Fruit fly (Drosophila melanogaster) whole organism, embryonic: ENCODE data around the gene Appl.

Experiments
- Antp ChIP-seq: fragments of 200-800 bp; sonication (Bioruptor generic); optimal IDR thresholded peaks from 3 replicates; lab custom pipeline; 2016; ENCODE audit warnings: missing biosample characterization, missing genetic modification characterization
- Asciz ChIP-seq: fragments of 200-800 bp; sonication (Bioruptor generic); optimal IDR thresholded peaks from 2 replicates; lab custom pipeline; 2017; ENCODE audit warnings: missing biosample characterization, mild to moderate bottlenecking, missing genetic modification characterization, missing genetic modification reagents
- B-H1 ChIP-seq: fragments of 200-800 bp; sonication (Bioruptor generic); IDR thresholded peaks from 3 replicates; pipeline ENCODE4 v1.3.6; 2022; ENCODE audit warnings: missing biosample characterization, missing genetic modification characterization
- CG10543 ChIP-seq: fragments of 200-800 bp; sonication (Bioruptor generic); optimal IDR thresholded peaks from 3 replicates; lab custom pipeline; 2017; ENCODE audit warnings: missing biosample characterization, mild to moderate bottlenecking, missing genetic modification characterization, moderate library complexity
- CG12071 ChIP-seq: fragments of 200-800 bp; sonication (Bioruptor generic); optimal IDR thresholded peaks from 3 replicates; lab custom pipeline; 2018; ENCODE audit warnings: missing biosample characterization, mild to moderate bottlenecking, missing genetic modification characterization
- CG12104 ChIP-seq: fragments of 200-800 bp; sonication (Bioruptor generic); optimal IDR thresholded peaks from 3 replicates; lab custom pipeline; 2016; ENCODE audit warnings: missing biosample characterization, missing genetic modification characterization
- CG12219 ChIP-seq: fragments of 200-800 bp; sonication (Bioruptor generic); optimal IDR thresholded peaks from 3 replicates; lab custom pipeline; 2018; ENCODE audit warnings: missing biosample characterization, mild to moderate bottlenecking, missing genetic modification characterization
- CG13894 ChIP-seq: fragments of 200-800 bp; sonication (Bioruptor generic); optimal IDR thresholded peaks from 3 replicates; lab custom pipeline; 2018; ENCODE audit warnings: missing biosample characterization, mild to moderate bottlenecking, missing genetic modification characterization, moderate library complexity
- CG14710 ChIP-seq: fragments of 200-800 bp; sonication (Bioruptor generic); optimal IDR thresholded peaks from 3 replicates; lab custom pipeline; 2019; ENCODE audit warnings: missing biosample characterization, mild to moderate bottlenecking, missing genetic modification characterization, moderate library complexity
- CG1603 ChIP-seq: fragments of 200-800 bp; sonication (Bioruptor generic); optimal IDR thresholded peaks from 2 replicates; lab custom pipeline; 2019; ENCODE audit warnings: missing biosample characterization, mild to moderate bottlenecking, missing genetic modification characterization, moderate library complexity
- CG1792 ChIP-seq: fragments of 200-800 bp; sonication (Bioruptor generic); optimal IDR thresholded peaks from 2 replicates; lab custom pipeline; 2016; ENCODE audit warnings: missing biosample characterization, missing genetic modification characterization
- CG2129 ChIP-seq: fragments of 200-800 bp; sonication (Bioruptor generic); IDR thresholded peaks from 2 replicates; pipeline ENCODE4 v1.3.6; 2022; ENCODE audit warnings: missing biosample characterization, missing genetic modification characterization; ENCODE audit not compliant: partially characterized antibody
- CG2202 ChIP-seq: fragments of 200-800 bp; sonication (Bioruptor generic); optimal IDR thresholded peaks from 2 replicates; lab custom pipeline; 2018; ENCODE audit warnings: missing biosample characterization, mild to moderate bottlenecking, missing genetic modification characterization
- CG2678 ChIP-seq: fragments of 200-800 bp; sonication (Bioruptor generic); optimal IDR thresholded peaks from 3 replicates; lab custom pipeline; 2019; ENCODE audit warnings: missing biosample characterization, mild to moderate bottlenecking, missing genetic modification characterization, moderate library complexity
- CG33557 ChIP-seq: fragments of 200-800 bp; sonication (Bioruptor generic); optimal IDR thresholded peaks from 2 replicates; lab custom pipeline; 2019; ENCODE audit warnings: missing biosample characterization, mild to moderate bottlenecking, missing genetic modification characterization, moderate library complexity
- CG34422 ChIP-seq: fragments of 200-800 bp; sonication (Bioruptor generic); IDR thresholded peaks from 3 replicates; pipeline ENCODE4 v1.3.6; 2022; ENCODE audit warnings: missing biosample characterization, missing genetic modification characterization
- CG4707 ChIP-seq: fragments of 200-800 bp; sonication (Bioruptor generic); optimal IDR thresholded peaks from 2 replicates; lab custom pipeline; 2018; ENCODE audit warnings: missing biosample characterization, mild to moderate bottlenecking, missing genetic modification characterization, moderate library complexity
- CG8478 ChIP-seq: fragments of >200 bp; optimal IDR thresholded peaks from 2 replicates; lab custom pipeline; 2018
- CG8765 ChIP-seq: fragments of 200-800 bp; sonication (Bioruptor generic); IDR thresholded peaks from 2 replicates; pipeline ENCODE4 v1.3.6; 2022; ENCODE audit warnings: missing biosample characterization, missing genetic modification characterization
- Deaf1 ChIP-seq: fragments of 200-800 bp; optimal IDR thresholded peaks from 3 replicates; lab custom pipeline; 2019; ENCODE audit warnings: missing biosample characterization, mild to moderate bottlenecking, missing genetic modification characterization, moderate library complexity
- HLH3B ChIP-seq: fragments of 200-800 bp; sonication (Bioruptor generic); IDR thresholded peaks from 2 replicates; pipeline ENCODE4 v1.3.6; 2022; ENCODE audit warnings: missing biosample characterization, missing genetic modification characterization
- Hey ChIP-seq: fragments of 200-800 bp; sonication (Bioruptor generic); optimal IDR thresholded peaks from 3 replicates; lab custom pipeline; 2018; ENCODE audit warnings: missing biosample characterization, mild to moderate bottlenecking, missing genetic modification characterization
- Hr39 ChIP-seq: fragments of >200 bp; optimal IDR thresholded peaks from 2 replicates; lab custom pipeline; 2017
- Lhr ChIP-seq: fragments of 200-800 bp; sonication (Bioruptor generic); optimal IDR thresholded peaks from 3 replicates; lab custom pipeline; 2017; ENCODE audit warnings: mild to moderate bottlenecking, missing biosample characterization, missing genetic modification reagents, missing genetic modification characterization
- Pdp1 ChIP-seq, 2 experiments: fragments of 200-800 bp; sonication (Bioruptor generic); optimal IDR thresholded peaks; 3 replicates each; lab custom pipeline; 2016; ENCODE audit warnings: missing biosample characterization in 2 of 2, missing genetic modification characterization in 2 of 2, mild to moderate bottlenecking in 1 of 2, moderate library complexity in 1 of 2
- Spps ChIP-seq: fragments of 200-800 bp; sonication (Bioruptor generic); optimal IDR thresholded peaks from 2 replicates; lab custom pipeline; 2018; ENCODE audit warnings: missing biosample characterization, mild to moderate bottlenecking, missing genetic modification characterization
- TFAM ChIP-seq: fragments of 200-800 bp; sonication (Bioruptor generic); optimal IDR thresholded peaks from 2 replicates; lab custom pipeline; 2017; ENCODE audit warnings: missing biosample characterization, missing genetic modification characterization, inconsistent platforms
- Trl ChIP-seq, 3 experiments: fragments of >200 bp in 2 of 3; fragments of 200-800 bp in 1 of 3; sonication (Bioruptor generic) in 1 of 3; optimal IDR thresholded peaks; 2 replicates in 1 of 3; 3 replicates in 2 of 3; lab custom pipeline; 2016 to 2017; ENCODE audit warnings: missing biosample characterization in 1 of 3, missing genetic modification characterization in 1 of 3
- YL-1 ChIP-seq: fragments of 200-800 bp; sonication (Bioruptor generic); optimal IDR thresholded peaks from 3 replicates; lab custom pipeline; 2017; ENCODE audit warnings: missing biosample characterization, mild to moderate bottlenecking, missing genetic modification characterization
- amos ChIP-seq: fragments of 200-800 bp; sonication (Bioruptor generic); IDR thresholded peaks from 2 replicates; pipeline ENCODE4 v1.3.6; 2022; ENCODE audit warnings: missing biosample characterization, missing genetic modification characterization; ENCODE audit not compliant: partially characterized antibody
- ap ChIP-seq: fragments of 200-800 bp; sonication (Bioruptor generic); IDR thresholded peaks from 2 replicates; pipeline ENCODE4 v1.3.6; 2022; ENCODE audit warnings: missing biosample characterization, missing genetic modification characterization
- bsh ChIP-seq, 2 experiments: fragments of 200-800 bp; sonication (Bioruptor generic); optimal IDR thresholded peaks; 2 replicates each; lab custom pipeline; 2017 to 2018; ENCODE audit warnings: mild to moderate bottlenecking in 2 of 2, missing biosample characterization in 2 of 2, missing genetic modification characterization in 2 of 2, moderate library complexity in 1 of 2
- chn ChIP-seq: fragments of 200-800 bp; sonication (Bioruptor generic); optimal IDR thresholded peaks from 2 replicates; lab custom pipeline; 2016; ENCODE audit warnings: missing biosample characterization, missing genetic modification characterization
- ftz-f1 ChIP-seq: fragments of 200-800 bp; sonication (Bioruptor generic); optimal IDR thresholded peaks from 2 replicates; lab custom pipeline; 2016; ENCODE audit warnings: missing biosample characterization, missing genetic modification characterization
- hbn ChIP-seq: fragments of 200-800 bp; sonication (Bioruptor generic); IDR thresholded peaks from 2 replicates; pipeline ENCODE4 v1.3.6; 2022; ENCODE audit warnings: missing biosample characterization, missing genetic modification characterization; ENCODE audit not compliant: partially characterized antibody
- inv ChIP-seq: fragments of 200-800 bp; sonication (Bioruptor generic); IDR thresholded peaks from 2 replicates; pipeline ENCODE4 v1.3.6; 2022; ENCODE audit warnings: missing biosample characterization, missing genetic modification characterization; ENCODE audit not compliant: partially characterized antibody
- kah ChIP-seq: fragments of 200-800 bp; sonication (Bioruptor generic); optimal IDR thresholded peaks from 2 replicates; lab custom pipeline; 2018; ENCODE audit warnings: missing biosample characterization, mild to moderate bottlenecking, missing genetic modification characterization
- knrl ChIP-seq: fragments of 200-800 bp; sonication (Bioruptor generic); IDR thresholded peaks from 3 replicates; pipeline ENCODE4 v1.3.6; 2022; ENCODE audit warnings: missing biosample characterization, missing genetic modification characterization; ENCODE audit not compliant: partially characterized antibody
- mld ChIP-seq: fragments of 200-800 bp; sonication (Bioruptor generic); IDR thresholded peaks from 3 replicates; pipeline ENCODE4 v1.3.6; 2022; ENCODE audit warnings: missing biosample characterization, missing genetic modification characterization; ENCODE audit not compliant: partially characterized antibody
- pan ChIP-seq, 4 experiments: fragments of >200 bp in 3 of 4; fragments of 200-800 bp in 1 of 4; sonication (Bioruptor generic) in 1 of 4; optimal IDR thresholded peaks in 3 of 4; IDR thresholded peaks in 1 of 4; 2 replicates each; pipeline versions ENCODE4 v1.3.6 to Lab custom; 2017 to 2022; ENCODE audit warnings: missing biosample characterization in 2 of 4, missing genetic modification characterization in 2 of 4, mixed read lengths in 1 of 4
- sens ChIP-seq: fragments of 200-800 bp; sonication (Bioruptor generic); peaks from one replicate; lab custom pipeline; 2016; ENCODE audit warnings: missing biosample characterization, missing genetic modification characterization
- sens-2 ChIP-seq: fragments of 200-800 bp; sonication (Bioruptor generic); IDR thresholded peaks from 2 replicates; pipeline ENCODE4 v1.3.6; 2022; ENCODE audit warnings: missing biosample characterization, missing genetic modification characterization
- sim ChIP-seq: fragments of 200-800 bp; sonication (Bioruptor generic); IDR thresholded peaks from 2 replicates; pipeline ENCODE4 v1.3.6; 2022; ENCODE audit warnings: missing biosample characterization, missing genetic modification characterization
- sr ChIP-seq: fragments of 200-800 bp; sonication (Bioruptor generic); IDR thresholded peaks from 3 replicates; pipeline ENCODE4 v1.3.6; 2022; ENCODE audit warnings: missing biosample characterization, missing genetic modification characterization
- stc ChIP-seq: fragments of 200-800 bp; sonication (Bioruptor generic); IDR thresholded peaks from 2 replicates; pipeline ENCODE4 v1.3.6; 2022; ENCODE audit warnings: missing biosample characterization, missing genetic modification characterization
- stwl ChIP-seq: fragments of 200-800 bp; sonication (Bioruptor generic); optimal IDR thresholded peaks from 3 replicates; lab custom pipeline; 2018; ENCODE audit warnings: missing biosample characterization, mild to moderate bottlenecking, missing genetic modification characterization, moderate library complexity
- yki ChIP-seq: fragments of >200 bp; optimal IDR thresholded peaks from 3 replicates; lab custom pipeline; 2018

Gene Appl

dm6 chrX:597057-597456 lies 66.8 kb downstream of the Appl start:
- TF ChIP-seq Hr39 (lab: Kevin White, UChicago), result peak; percentile 97
- no peak for TF ChIP-seq CG4707
- peak; percentile 73 for TF ChIP-seq sr
- TF ChIP-seq sens (GFP tag; lab: Kevin White, UChicago), result peak; percentile 15
- 0 out of 2 replicates have a peak, but pooled peaks have one; percentile 18 for TF ChIP-seq amos (GFP tag; lab: Robert Waterston, UW)
- TF ChIP-seq, all 482 proteins: peak for 4

- TF ChIP-seq ap (GFP tag; lab: Robert Waterston, UW) (no peak), chn (GFP tag; lab: Kevin White, UChicago) (no peak), CG12071 (GFP tag; lab: Kevin White, UChicago) (peak; percentile 22), CG1792 (GFP tag; lab: Kevin White, UChicago) (no peak), inv (no peak), sens-2 (GFP tag; lab: Robert Waterston, UW) (no peak), YL-1 (GFP tag; lab: Kevin White, UChicago) (no peak), Deaf1 (tag; lab: Kevin White, UChicago) (no peak), Asciz (peak; percentile 14), Spps (tag; lab: Kevin White, UChicago) (no peak), CG12104 (no peak), CG1603 (peak; percentile 16), stc (no peak), CG2202 (tag; lab: Kevin White, UChicago) (no peak), Hey (tag; lab: Kevin White, UChicago) (peak; percentile 99), CG33557 (GFP tag; lab: Kevin White, UChicago) (no peak), stwl (tag; lab: Kevin White, UChicago) (no peak), ftz-f1 (no peak), CG34422 (no peak), CG8765 (GFP tag; lab: Robert Waterston, UW) (no peak), B-H1 (no peak), CG2129 (GFP tag; lab: Robert Waterston, UW) (no peak), CG8478 (no peak), Antp (GFP tag; lab: Kevin White, UChicago) (no peak), hbn (no peak), sim (GFP tag; lab: Robert Waterston, UW) (no peak), CG12219 (GFP tag; lab: Kevin White, UChicago) (no peak), TFAM (GFP tag; lab: Kevin White, UChicago) (no peak), Lhr (GFP tag; lab: Kevin White, UChicago) (no peak), Pdp1 (GFP tag; optimal IDR thresholded peaks at IDR 0.05; lab: Kevin White, UChicago) (peak in 1 of 2 experiments; percentile 61), pan (optimal IDR thresholded peaks at IDR 0.05; lab: Kevin White, UChicago) (no peak), pan (GFP tag; optimal IDR thresholded peaks at IDR 0.05 in 1 of 2, IDR thresholded peaks at IDR 0.05 in 1 of 2) (no peak), mld (no peak), CG13894 (tag; lab: Kevin White, UChicago) (no peak), bsh (GFP tag; optimal IDR thresholded peaks at IDR 0.05; lab: Kevin White, UChicago) (peak in 1 of 2 experiments; percentile 18), CG14710 (tag; lab: Kevin White, UChicago) (no peak), Hr39 (lab: Kevin White, UChicago) (no peak), knrl (GFP tag; lab: Robert Waterston, UW) (no peak), yki (no peak), kah (no peak), CG2678 (tag; lab: Kevin White, UChicago) (peak; percentile 16), Trl (optimal IDR thresholded peaks at IDR 0.05; lab: Kevin White, UChicago) (no peak), Trl (GFP tag; optimal IDR thresholded peaks at IDR 0.05; lab: Kevin White, UChicago) (no peak), CG10543 (GFP tag; lab: Kevin White, UChicago) (peak; percentile 39), HLH3B (GFP tag; lab: Robert Waterston, UW) (no peak)
Observed at dm6 chrX:598322-599057, 68.2 kb downstream of the Appl start.
